Worm (Caenorhabditis elegans) whole organism, midembryonic: ENCODE results near the gene B0495.5.

Experiments
- ref-1 ChIP-seq: fragments of 200-800 bp; sonication (Bioruptor generic); conservative IDR thresholded peaks from 2 replicates; pipeline ENCODE4 v1.3.6; 2022; ENCODE audit warnings: missing genetic modification reagents, missing genetic modification characterization, missing compliant biosample characterization
- ztf-23 ChIP-seq: fragments of 200-800 bp; sonication (Bioruptor generic); IDR thresholded peaks from 2 replicates; pipeline ENCODE4 v1.3.6; 2022; ENCODE audit warnings: missing genetic modification reagents, missing genetic modification characterization, missing compliant biosample characterization

DNA sequence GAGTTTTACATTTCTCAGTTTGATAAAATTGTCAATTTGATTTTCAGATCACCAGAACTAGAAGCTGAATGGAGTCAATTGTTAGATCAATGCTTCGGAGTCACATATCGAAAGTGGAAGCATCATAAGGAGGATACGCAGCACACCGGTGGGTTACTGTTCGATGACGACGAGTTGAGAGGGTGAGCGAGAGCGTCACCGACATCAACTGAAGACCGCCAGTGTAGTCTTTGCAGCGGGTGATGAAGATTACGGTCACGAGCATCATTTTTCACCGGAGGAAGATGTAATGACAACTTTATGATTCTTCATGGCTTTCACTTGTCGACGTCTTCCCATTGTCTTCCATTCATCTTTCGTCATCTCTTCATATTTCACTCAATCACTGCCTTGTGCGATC, 16.4 kb downstream of the B0495.5 start, which contains the start of gene lin-26:
- TF ChIP-seq ref-1 (GFP tag; lab: Robert Waterston, UW) (no peak), ztf-23 (GFP tag; lab: Robert Waterston, UW) (no peak)
